Fruit fly (Drosophila melanogaster) whole organism, larva: ENCODE results near the gene CG12811.
A peak's percentile ranks its signal among the peaks of the same experiment; 100 is the strongest.

ENCODE experiments used
- noc ChIP-seq: fragments of 200-800 bp; sonication (Bioruptor generic); optimal IDR thresholded peaks from 3 replicates; lab custom pipeline; 2019; ENCODE audit warnings: missing biosample characterization, mild to moderate bottlenecking, missing genetic modification characterization, moderate library complexity

Gene CG12811

dm6 chr3R:10048775-10048841 lies at the start of gene CG12811:
CG12811 (minus strand) TSS chr3R:10048797.
- no peak for TF ChIP-seq noc (tag; lab: Kevin White, UChicago)

dm6 chr3R:10098296-10098675 lies 49.7 kb upstream of the CG12811 start:
- TF ChIP-seq noc (tag; lab: Kevin White, UChicago) = no peak

dm6 chr3R:10097531-10098295 lies 49.1 kb upstream of the CG12811 start:
- TF ChIP-seq noc (tag; lab: Kevin White, UChicago) = peak; percentile 73

dm6 chr3R:10095765-10096164 lies 47.2 kb upstream of the CG12811 start:
- no peak for TF ChIP-seq noc (tag; lab: Kevin White, UChicago)

- TF ChIP-seq noc (tag; lab: Kevin White, UChicago) = no peak
Measured at dm6 chr3R:10095052-10095451, 46.5 kb upstream of the CG12811 start.

dm6 chr3R:10093252-10094030 lies 44.8 kb upstream of the CG12811 start:
- TF ChIP-seq noc (tag; lab: Kevin White, UChicago) = peak; percentile 24

- TF ChIP-seq noc (tag; lab: Kevin White, UChicago) = no peak
Measured at dm6 chr3R:10091513-10091912, 42.9 kb upstream of the CG12811 start.

- TF ChIP-seq noc (tag; lab: Kevin White, UChicago) = no peak
Measured at dm6 chr3R:10090906-10091305, 42.3 kb upstream of the CG12811 start.

dm6 chr3R:10089171-10089664 lies 40.6 kb upstream of the CG12811 start:
- TF ChIP-seq noc (tag; lab: Kevin White, UChicago) = no peak

dm6 chr3R:10087206-10087927 lies 38.8 kb upstream of the CG12811 start:
- TF ChIP-seq noc (tag; lab: Kevin White, UChicago) = peak; percentile 77

dm6 chr3R:10086683-10087082 lies 38.1 kb upstream of the CG12811 start:
- TF ChIP-seq noc (tag; lab: Kevin White, UChicago) = no peak

dm6 chr3R:10086222-10086621 lies 37.6 kb upstream of the CG12811 start:
- TF ChIP-seq noc (tag; lab: Kevin White, UChicago) = no peak

dm6 chr3R:10084914-10085313 lies 36.3 kb upstream of the CG12811 start:
- peak; percentile 93 for TF ChIP-seq noc (tag; lab: Kevin White, UChicago)

dm6 chr3R:10084179-10084647 lies 35.6 kb upstream of the CG12811 start:
- no peak for TF ChIP-seq noc (tag; lab: Kevin White, UChicago)

- no peak for TF ChIP-seq noc (tag; lab: Kevin White, UChicago)
Measured at dm6 chr3R:10083077-10083476, 34.5 kb upstream of the CG12811 start.

- TF ChIP-seq noc (tag; lab: Kevin White, UChicago) = no peak
Measured at dm6 chr3R:10082549-10083075, 34.0 kb upstream of the CG12811 start.
